Fruit fly (Drosophila melanogaster) whole organism, prepupa: Measurements from ENCODE around the gene Ubc84D.

Experiments
- Blimp-1 ChIP-seq: fragments of 200-800 bp; sonication (Bioruptor generic); optimal IDR thresholded peaks from 3 replicates; lab custom pipeline; 2017; ENCODE audit warnings: missing biosample characterization, missing genetic modification characterization, mild to moderate bottlenecking, moderate library complexity, missing genetic modification reagents
- CG10669 ChIP-seq: fragments of 200-800 bp; sonication (Bioruptor generic); optimal IDR thresholded peaks from 3 replicates; lab custom pipeline; 2018; ENCODE audit warnings: missing biosample characterization, mild to moderate bottlenecking, missing genetic modification characterization, moderate library complexity
- CG11902 ChIP-seq: fragments of 200-800 bp; sonication (Bioruptor generic); optimal IDR thresholded peaks from 3 replicates; lab custom pipeline; 2016; ENCODE audit warnings: missing biosample characterization, missing genetic modification characterization
- CG1621 ChIP-seq: fragments of 200-800 bp; sonication (Bioruptor generic); optimal IDR thresholded peaks from 3 replicates; lab custom pipeline; 2018; ENCODE audit warnings: missing biosample characterization, mild to moderate bottlenecking, missing genetic modification characterization
- CG16779 ChIP-seq: fragments of 200-800 bp; sonication (Bioruptor generic); optimal IDR thresholded peaks from 3 replicates; lab custom pipeline; 2017; ENCODE audit warnings: missing biosample characterization, mild to moderate bottlenecking, missing genetic modification characterization
- CG3032 ChIP-seq: fragments of 200-800 bp; optimal IDR thresholded peaks from 2 replicates; lab custom pipeline; 2019; ENCODE audit warnings: missing biosample characterization, mild to moderate bottlenecking, missing genetic modification characterization, moderate library complexity
- CG32006 ChIP-seq: fragments of 200-800 bp; sonication (Bioruptor generic); optimal IDR thresholded peaks from 3 replicates; lab custom pipeline; 2017; ENCODE audit warnings: missing biosample characterization, mild to moderate bottlenecking, missing genetic modification characterization
- CG34406 ChIP-seq: fragments of 200-800 bp; sonication (Bioruptor generic); optimal IDR thresholded peaks from 3 replicates; lab custom pipeline; 2016; ENCODE audit warnings: missing biosample characterization, missing genetic modification characterization
- CG6163 ChIP-seq: fragments of 200-800 bp; sonication (Bioruptor generic); IDR thresholded peaks from 3 replicates; pipeline ENCODE4 v1.3.6; 2022; ENCODE audit warnings: missing biosample characterization, missing genetic modification characterization
- CG6276 ChIP-seq: fragments of 200-800 bp; sonication (Bioruptor generic); optimal IDR thresholded peaks from 2 replicates; lab custom pipeline; 2017; ENCODE audit warnings: missing biosample characterization, mild to moderate bottlenecking, missing genetic modification characterization
- CG6792 ChIP-seq: fragments of 200-800 bp; sonication (Bioruptor generic); optimal IDR thresholded peaks from 3 replicates; lab custom pipeline; 2016; ENCODE audit warnings: missing biosample characterization, missing genetic modification characterization
- CG6854 ChIP-seq: fragments of 200-800 bp; sonication (Bioruptor generic); optimal IDR thresholded peaks from 2 replicates; lab custom pipeline; 2017; ENCODE audit warnings: missing biosample characterization, mild to moderate bottlenecking, missing genetic modification characterization
- CG7368 ChIP-seq: fragments of 200-800 bp; sonication (Bioruptor generic); optimal IDR thresholded peaks from 3 replicates; lab custom pipeline; 2016; ENCODE audit warnings: missing biosample characterization, missing genetic modification characterization
- CG8319 ChIP-seq: fragments of 200-800 bp; sonication (Bioruptor generic); optimal IDR thresholded peaks from 3 replicates; lab custom pipeline; 2016; ENCODE audit warnings: missing biosample characterization, missing genetic modification characterization
- CG8632 ChIP-seq: fragments of 200-800 bp; sonication (Bioruptor generic); optimal IDR thresholded peaks from 3 replicates; lab custom pipeline; 2016; ENCODE audit warnings: missing biosample characterization, missing genetic modification characterization
- Eip78C ChIP-seq: fragments of 200-800 bp; sonication (Bioruptor generic); peaks from one replicate; lab custom pipeline; 2016; ENCODE audit warnings: missing biosample characterization, missing genetic modification characterization
- Ets21C ChIP-seq: fragments of 200-800 bp; sonication (Bioruptor generic); optimal IDR thresholded peaks from 3 replicates; lab custom pipeline; 2016; ENCODE audit warnings: missing biosample characterization, missing genetic modification characterization
- Gug ChIP-seq: fragments of 200-800 bp; sonication (Bioruptor generic); IDR thresholded peaks from 2 replicates; pipeline ENCODE4 v1.3.6; 2022; ENCODE audit warnings: missing biosample characterization, missing genetic modification characterization
- Hr38 ChIP-seq: sonication (Bioruptor generic); optimal IDR thresholded peaks from 2 replicates; lab custom pipeline; 2016; ENCODE audit warnings: missing biosample characterization, missing genetic modification characterization
- Hr39 ChIP-seq: fragments of 200-800 bp; sonication (Bioruptor generic); optimal IDR thresholded peaks from 2 replicates; lab custom pipeline; 2016; ENCODE audit warnings: missing biosample characterization, missing genetic modification characterization
- Lpt ChIP-seq: fragments of 200-800 bp; sonication (Bioruptor generic); optimal IDR thresholded peaks from 3 replicates; lab custom pipeline; 2016; ENCODE audit warnings: missing biosample characterization, missing genetic modification characterization
- Met ChIP-seq: fragments of 200-800 bp; sonication (Bioruptor generic); optimal IDR thresholded peaks from 3 replicates; lab custom pipeline; 2016; ENCODE audit warnings: missing biosample characterization, missing genetic modification characterization
- Sox14 ChIP-seq: fragments of 200-800 bp; sonication (Bioruptor generic); optimal IDR thresholded peaks from 3 replicates; lab custom pipeline; 2016; ENCODE audit warnings: missing biosample characterization, missing genetic modification characterization
- Sox15 ChIP-seq: fragments of 200-800 bp; sonication (Bioruptor generic); optimal IDR thresholded peaks from 3 replicates; lab custom pipeline; 2016; ENCODE audit warnings: missing biosample characterization, missing genetic modification characterization
- cyc ChIP-seq: fragments of 200-800 bp; sonication (Bioruptor generic); optimal IDR thresholded peaks from 3 replicates; lab custom pipeline; 2016; ENCODE audit warnings: missing biosample characterization, missing genetic modification characterization
- eg ChIP-seq: fragments of 200-800 bp; sonication (Bioruptor generic); IDR thresholded peaks from 3 replicates; pipeline ENCODE4 v1.3.6; 2022; ENCODE audit warnings: missing biosample characterization, missing genetic modification characterization
- esn ChIP-seq: fragments of 200-800 bp; sonication (Bioruptor generic); optimal IDR thresholded peaks from 2 replicates; lab custom pipeline; 2016; ENCODE audit warnings: missing biosample characterization, mild to moderate bottlenecking, missing genetic modification characterization, moderate library complexity
- fd59A ChIP-seq: fragments of 200-800 bp; sonication (Bioruptor generic); optimal IDR thresholded peaks from 2 replicates; lab custom pipeline; 2017; ENCODE audit warnings: missing biosample characterization, mild to moderate bottlenecking, missing genetic modification characterization, missing genetic modification reagents
- fd85E ChIP-seq: fragments of 200-800 bp; sonication (Bioruptor generic); optimal IDR thresholded peaks from 3 replicates; lab custom pipeline; 2016; ENCODE audit warnings: missing biosample characterization, missing genetic modification characterization
- fkh ChIP-seq: fragments of 200-800 bp; sonication (Bioruptor generic); optimal IDR thresholded peaks from 3 replicates; lab custom pipeline; 2017; ENCODE audit warnings: missing biosample characterization, mild to moderate bottlenecking, missing genetic modification characterization, moderate library complexity
- lz ChIP-seq: fragments of 200-800 bp; sonication (Bioruptor generic); optimal IDR thresholded peaks from 3 replicates; lab custom pipeline; 2016; ENCODE audit warnings: missing biosample characterization, missing genetic modification characterization
- net ChIP-seq: fragments of 200-800 bp; sonication (Bioruptor generic); optimal IDR thresholded peaks from 3 replicates; lab custom pipeline; 2016; ENCODE audit warnings: missing biosample characterization, missing genetic modification characterization
- salr ChIP-seq, 2 experiments: fragments of 200-800 bp; sonication (Bioruptor generic); optimal IDR thresholded peaks; 3 replicates each; lab custom pipeline; 2016 to 2018; ENCODE audit warnings: missing biosample characterization in 2 of 2, missing genetic modification characterization in 2 of 2, mild to moderate bottlenecking in 1 of 2
- topi ChIP-seq: fragments of 200-800 bp; sonication (Bioruptor generic); optimal IDR thresholded peaks from 3 replicates; lab custom pipeline; 2016; ENCODE audit warnings: missing biosample characterization, missing genetic modification characterization
- vri ChIP-seq: fragments of 200-800 bp; sonication (Bioruptor generic); optimal IDR thresholded peaks from 3 replicates; lab custom pipeline; 2016; ENCODE audit warnings: missing biosample characterization, mild to moderate bottlenecking, missing genetic modification characterization

Gene Ubc84D

DNA sequence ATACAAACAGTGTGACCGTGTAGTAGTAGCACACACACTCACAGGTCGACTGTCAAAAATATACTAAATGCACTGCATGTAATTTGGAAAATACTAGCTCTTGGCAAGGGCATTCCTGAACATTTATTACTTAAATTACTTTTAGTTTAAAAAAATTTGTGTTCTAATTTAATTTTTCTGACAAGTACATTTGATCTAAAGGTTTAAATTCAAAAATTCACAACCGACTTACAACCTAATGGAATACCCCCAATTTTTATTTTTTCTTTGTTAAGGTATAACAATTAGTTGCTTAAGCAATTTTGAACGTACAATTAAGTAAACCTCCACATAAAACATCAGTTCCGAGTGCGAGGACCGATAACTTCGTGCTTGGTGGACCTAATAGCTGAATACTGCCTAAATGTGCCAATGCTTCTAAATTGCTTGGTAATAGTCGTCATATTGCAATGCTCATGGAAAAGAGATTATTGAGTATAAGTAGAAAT is 45.4 kb downstream of the Ubc84D start, which contains the start of gene CG1142 (continued):
- TF ChIP-seq CG11902 (peak; percentile 92), CG6163 (GFP tag; lab: Robert Waterston, UW) (peak; percentile 99), CG7368 (peak; percentile 95), CG8319 (GFP tag; lab: Kevin White, UChicago) (peak; percentile 96), CG6792 (peak; percentile 96), Gug (GFP tag; lab: Robert Waterston, UW) (peak; percentile 98), Eip78C (GFP tag; lab: Kevin White, UChicago) (peak; percentile 99), fkh (peak; percentile 80), Ets21C (GFP tag; lab: Kevin White, UChicago) (peak; percentile 94), CG6854 (GFP tag; lab: Kevin White, UChicago) (peak; percentile 92), lz (GFP tag; lab: Kevin White, UChicago) (peak; percentile 98), esn (GFP tag; lab: Kevin White, UChicago) (peak; percentile 98), Hr39 (GFP tag; lab: Kevin White, UChicago) (peak; percentile 96), CG34406 (GFP tag; lab: Kevin White, UChicago) (peak; percentile 98), CG32006 (GFP tag; lab: Kevin White, UChicago) (peak; percentile 96), CG1621 (tag; lab: Kevin White, UChicago) (peak; percentile 96), net (GFP tag; lab: Kevin White, UChicago) (peak; percentile 95), CG8632 (peak; percentile 98), Met (GFP tag; lab: Kevin White, UChicago) (peak; percentile 97), Sox14 (peak; percentile 99), cyc (GFP tag; lab: Kevin White, UChicago) (peak; percentile 97), CG10669 (GFP tag; lab: Kevin White, UChicago) (peak; percentile 98), Lpt (GFP tag; lab: Kevin White, UChicago) (peak; percentile 95), topi (GFP tag; lab: Kevin White, UChicago) (peak; percentile 98), salr (GFP tag; optimal IDR thresholded peaks at IDR 0.05; lab: Kevin White, UChicago) (peak; percentile 95 to 97), CG3032 (peak; percentile 99), fd85E (GFP tag; lab: Kevin White, UChicago) (peak; percentile 88), vri (GFP tag; lab: Kevin White, UChicago) (peak; percentile 91), CG6276 (peak; percentile 95), Blimp-1 (peak; percentile 88), CG16779 (tag; lab: Kevin White, UChicago) (peak; percentile 83), Hr38 (GFP tag; lab: Kevin White, UChicago) (peak; percentile 59), eg (GFP tag; lab: Robert Waterston, UW) (peak; percentile 99), fd59A (GFP tag; lab: Kevin White, UChicago) (peak; percentile 94), Sox15 (GFP tag; lab: Kevin White, UChicago) (peak; percentile 95)

DNA sequence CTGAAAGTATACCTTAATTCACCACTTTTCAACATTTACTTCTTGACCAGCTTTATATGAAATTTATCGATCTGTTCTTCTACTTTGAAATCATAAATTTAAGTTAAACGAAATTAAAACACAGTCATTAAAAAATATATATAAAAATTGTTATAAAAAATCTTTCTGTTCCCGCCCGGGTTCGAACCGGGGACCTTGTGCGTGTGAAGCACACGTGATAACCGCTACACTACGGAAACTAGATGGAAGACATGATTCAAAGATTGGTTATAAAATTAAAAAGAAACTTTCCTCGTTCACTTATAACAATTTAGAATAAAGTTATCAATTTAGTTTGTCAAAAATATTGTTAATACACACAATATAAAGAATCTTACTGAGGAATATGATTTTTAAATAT is 47.4 kb downstream of the Ubc84D start:
- TF ChIP-seq Eip78C (GFP tag; lab: Kevin White, UChicago) (peak; percentile 44), CG6854 (GFP tag; lab: Kevin White, UChicago) (no peak)
